Worm (Caenorhabditis elegans) whole organism, L4 larva: ENCODE measurements around the gene F14D2.8.

Source experiments
- F26F4.8 ChIP-seq: fragments of 200-800 bp; sonication (Bioruptor generic); conservative IDR thresholded peaks from 2 replicates; pipeline ENCODE4 v1.3.6; 2022; ENCODE audit warnings: missing genetic modification characterization, missing compliant biosample characterization
- F44E2.7 ChIP-seq: fragments of 200-800 bp; sonication (Bioruptor generic); IDR thresholded peaks from 2 replicates; pipeline ENCODE4 v2.1.2; 2022; ENCODE audit warnings: missing genetic modification characterization, missing compliant biosample characterization
- R02D3.7 ChIP-seq: fragments of 150-350 bp; sonication (generic microtip); optimal IDR thresholded peaks from 3 replicates; lab custom pipeline; 2014; ENCODE audit warnings: missing biosample characterization, missing genetic modification characterization
- T20F7.1 ChIP-seq: fragments of 200-800 bp; sonication (Bioruptor generic); optimal IDR thresholded peaks from 2 replicates; lab custom pipeline; 2018; ENCODE audit warnings: mild to moderate bottlenecking, missing genetic modification characterization, missing compliant biosample characterization
- Y48G9A.11 ChIP-seq: fragments of 200-800 bp; sonication (Bioruptor generic); IDR thresholded peaks from 2 replicates; pipeline ENCODE4 v1.3.6; 2022; ENCODE audit warnings: missing genetic modification reagents, missing genetic modification characterization, missing compliant biosample characterization
- ZK546.5 ChIP-seq, 2 experiments: sonication (generic microtip); optimal IDR thresholded peaks; 2 replicates each; lab custom pipeline; 2017; ENCODE audit warnings: missing biosample characterization in 2 of 2, missing genetic modification characterization in 2 of 2
- aha-1 ChIP-seq: fragments of 150-350 bp; peaks from one replicate; lab custom pipeline; 2014; ENCODE audit warnings: missing biosample characterization, missing genetic modification characterization
- aly-2 ChIP-seq: sonication (generic microtip); optimal IDR thresholded peaks from 2 replicates; lab custom pipeline; 2018; ENCODE audit warnings: missing biosample characterization, missing genetic modification characterization
- attf-4 ChIP-seq: sonication (generic microtip); optimal IDR thresholded peaks from 3 replicates; lab custom pipeline; 2017; ENCODE audit warnings: missing biosample characterization, missing genetic modification characterization
- ceh-32 ChIP-seq: sonication (generic microtip); optimal IDR thresholded peaks from 2 replicates; lab custom pipeline; 2016; ENCODE audit warnings: mild to moderate bottlenecking, missing genetic modification characterization, missing compliant biosample characterization; ENCODE audit not compliant: poor library complexity
- ceh-44 ChIP-seq: fragments of 200-800 bp; sonication (Bioruptor generic); IDR thresholded peaks from 2 replicates; pipeline ENCODE4 v1.3.6; 2022; ENCODE audit warnings: missing genetic modification reagents, missing genetic modification characterization, missing compliant biosample characterization
- ces-1 ChIP-seq: fragments of 150-350 bp; sonication (generic microtip); optimal IDR thresholded peaks from 4 replicates; lab custom pipeline; 2014; ENCODE audit warnings: missing biosample characterization, missing genetic modification reagents, missing genetic modification characterization
- daf-16 ChIP-seq, 3 experiments: sonication (generic microtip); optimal IDR thresholded peaks; 2 replicates each; lab custom pipeline; 2016 to 2017; ENCODE audit warnings: missing genetic modification characterization in 3 of 3, missing genetic modification reagents in 3 of 3, mild to moderate bottlenecking in 2 of 3, missing compliant biosample characterization in 2 of 3, missing biosample characterization in 1 of 3, moderate library complexity in 1 of 3
- dmd-6 ChIP-seq: fragments of 200-800 bp; sonication (Bioruptor generic); IDR thresholded peaks from 2 replicates; pipeline ENCODE4 v1.3.6; 2022; ENCODE audit warnings: missing genetic modification reagents, missing genetic modification characterization, missing compliant biosample characterization
- dmd-8 ChIP-seq: fragments of 200-800 bp; sonication (Bioruptor generic); IDR thresholded peaks from 2 replicates; pipeline ENCODE4 v1.3.6; 2022; ENCODE audit warnings: missing genetic modification characterization, missing compliant biosample characterization
- dpl-1 ChIP-seq: fragments of 150-350 bp; optimal IDR thresholded peaks from 2 replicates; lab custom pipeline; 2014; ENCODE audit warnings: missing biosample characterization, missing genetic modification reagents, missing genetic modification characterization
- dve-1 ChIP-seq: sonication (generic microtip); optimal IDR thresholded peaks from 2 replicates; lab custom pipeline; 2017; ENCODE audit warnings: antibody characterized with exemption, mild to moderate bottlenecking, missing genetic modification characterization, missing compliant biosample characterization; ENCODE audit not compliant: insufficient read depth
- hmg-1.1 ChIP-seq: fragments of 200-800 bp; sonication (Bioruptor generic); IDR thresholded peaks from 2 replicates; pipeline ENCODE4 v1.3.6; 2022; ENCODE audit warnings: missing genetic modification reagents, missing genetic modification characterization, missing compliant biosample characterization
- lim-7 ChIP-seq: fragments of 200-800 bp; sonication (Bioruptor generic); IDR thresholded peaks from 2 replicates; pipeline ENCODE4 v1.3.6; 2022; ENCODE audit warnings: missing genetic modification characterization, missing compliant biosample characterization
- lin-1 ChIP-seq: fragments of 200-800 bp; sonication (Bioruptor generic); IDR thresholded peaks from 2 replicates; pipeline ENCODE4 v1.3.6; 2022; ENCODE audit warnings: missing genetic modification reagents, missing genetic modification characterization, missing compliant biosample characterization
- lin-13 ChIP-seq: fragments of 150-350 bp; optimal IDR thresholded peaks from 2 replicates; lab custom pipeline; 2014; ENCODE audit warnings: missing biosample characterization, missing genetic modification reagents, missing genetic modification characterization
- mdt-29 ChIP-seq: fragments of 200-800 bp; sonication (Bioruptor generic); IDR thresholded peaks from 2 replicates; pipeline ENCODE4 v1.3.6; 2022; ENCODE audit warnings: missing genetic modification reagents, missing genetic modification characterization, missing compliant biosample characterization
- mxl-2 ChIP-seq: fragments of 200-800 bp; sonication (Bioruptor generic); conservative IDR thresholded peaks from 2 replicates; pipeline ENCODE4 v1.3.6; 2022; ENCODE audit warnings: missing genetic modification reagents, missing genetic modification characterization, missing compliant biosample characterization
- nhr-11 ChIP-seq: fragments of 150-350 bp; optimal IDR thresholded peaks from 2 replicates; lab custom pipeline; 2014; ENCODE audit warnings: missing biosample characterization, missing genetic modification characterization
- nhr-77 ChIP-seq: fragments of 150-350 bp; optimal IDR thresholded peaks from 2 replicates; lab custom pipeline; 2014; ENCODE audit warnings: missing biosample characterization, missing genetic modification characterization
- pqm-1 ChIP-seq: sonication (generic microtip); optimal IDR thresholded peaks from 2 replicates; lab custom pipeline; 2017; ENCODE audit warnings: missing biosample characterization, missing genetic modification characterization
- saeg-2 ChIP-seq: fragments of 200-800 bp; sonication (Bioruptor generic); IDR thresholded peaks from 2 replicates; pipeline ENCODE4 v1.3.6; 2022; ENCODE audit warnings: missing genetic modification reagents, missing genetic modification characterization, missing compliant biosample characterization
- set-16 ChIP-seq: fragments of 200-800 bp; sonication (Bioruptor generic); IDR thresholded peaks from 2 replicates; pipeline ENCODE4 v1.3.6; 2022; ENCODE audit warnings: missing genetic modification reagents, missing genetic modification characterization, missing compliant biosample characterization
- skn-1 ChIP-seq: fragments of 150-350 bp; optimal IDR thresholded peaks from 2 replicates; lab custom pipeline; 2014; ENCODE audit warnings: missing biosample characterization, missing genetic modification characterization
- spr-3 ChIP-seq: fragments of 200-800 bp; sonication (Bioruptor generic); optimal IDR thresholded peaks from 2 replicates; lab custom pipeline; 2018; ENCODE audit warnings: mild to moderate bottlenecking, missing genetic modification characterization, missing compliant biosample characterization
- tag-97 ChIP-seq: fragments of 200-800 bp; sonication (Bioruptor generic); IDR thresholded peaks from 2 replicates; pipeline ENCODE4 v1.3.6; 2022; ENCODE audit warnings: missing genetic modification characterization, missing compliant biosample characterization
- tra-1 ChIP-seq: fragments of 200-800 bp; sonication (Bioruptor generic); IDR thresholded peaks from 2 replicates; pipeline ENCODE4 v1.3.6; 2022; ENCODE audit warnings: missing genetic modification reagents, missing genetic modification characterization, missing compliant biosample characterization
- zfp-2 ChIP-seq: sonication (generic microtip); optimal IDR thresholded peaks from 2 replicates; lab custom pipeline; 2016; ENCODE audit warnings: mild to moderate bottlenecking, missing genetic modification characterization, missing compliant biosample characterization
- zip-11 ChIP-seq: fragments of 200-800 bp; sonication (Bioruptor generic); IDR thresholded peaks from 2 replicates; pipeline ENCODE4 v1.3.6; 2022; ENCODE audit warnings: missing genetic modification characterization, missing compliant biosample characterization

Gene F14D2.8

DNA sequence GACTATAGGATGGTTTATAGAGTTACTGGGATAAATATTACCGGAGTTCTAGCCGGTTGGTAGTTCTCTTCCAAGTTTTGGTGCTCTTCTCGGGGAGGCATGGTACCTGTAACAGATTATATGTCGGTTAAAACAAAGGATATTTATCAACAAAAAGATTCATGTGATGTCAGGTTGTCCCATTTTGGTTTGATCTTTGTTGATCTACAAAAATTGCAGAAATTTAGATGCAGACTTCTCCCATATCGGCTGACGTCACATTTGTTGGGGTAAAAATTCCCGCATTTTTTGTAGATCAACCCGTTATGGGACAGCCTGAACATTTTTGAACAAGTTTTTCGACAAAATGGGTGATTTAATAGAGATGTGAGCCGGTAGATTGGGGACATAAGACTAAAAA is 18.4 kb upstream of the F14D2.8 start, which contains the start of gene Y49F6C.7:
Y49F6C.7 (minus strand) TSS at position 101 of the 400 bp plus-strand sequence.
- TF ChIP-seq zfp-2 (tag; lab: Kevin White, UChicago) = no peak
- TF ChIP-seq T20F7.1 (GFP tag; lab: Kevin White, UChicago) = no peak
- TF ChIP-seq ZK546.5 (tag; optimal IDR thresholded peaks at IDR 0.05; lab: Kevin White, UChicago) = no peak

ce11 chrII:3367100-3367499 is 17.4 kb upstream of the F14D2.8 start, which contains the start of gene Y49F6C.6:
Y49F6C.6 (minus strand) TSS chrII:3367200.
- TF ChIP-seq daf-16 (GFP tag; optimal IDR thresholded peaks at IDR 0.05; lab: Kevin White, UChicago) = no peak
- TF ChIP-seq daf-16 (tag; optimal IDR thresholded peaks at IDR 0.05; lab: Kevin White, UChicago) = no peak
- no peak for TF ChIP-seq dve-1 (tag; lab: Kevin White, UChicago)
- no peak for TF ChIP-seq ceh-32 (tag; lab: Kevin White, UChicago)
- TF ChIP-seq skn-1 (tag; lab: Kevin White, UChicago) = no peak
- no peak for TF ChIP-seq dmd-6
- no peak for TF ChIP-seq hmg-1.1 (GFP tag; lab: Robert Waterston, UW)
- no peak for TF ChIP-seq lim-7
- TF ChIP-seq nhr-11 (tag; lab: Kevin White, UChicago) = no peak
- TF ChIP-seq set-16 (GFP tag; lab: Robert Waterston, UW) = no peak
- TF ChIP-seq nhr-77 = no peak
- TF ChIP-seq F44E2.7 (GFP tag; lab: Robert Waterston, UW) = no peak
- TF ChIP-seq mdt-29 = no peak
- no peak for TF ChIP-seq pqm-1 (tag; lab: Kevin White, UChicago)
- TF ChIP-seq attf-4 = no peak
- TF ChIP-seq, all 104 proteins: peak for 0

- TF ChIP-seq hmg-1.1 (GFP tag; lab: Robert Waterston, UW) (no peak), tag-97 (no peak), tra-1 (GFP tag; lab: Robert Waterston, UW) (no peak), saeg-2 (GFP tag; lab: Robert Waterston, UW) (no peak), Y48G9A.11 (GFP tag; lab: Robert Waterston, UW) (no peak), ceh-44 (no peak), lin-13 (GFP tag; lab: Kevin White, UChicago) (no peak), skn-1 (tag; lab: Kevin White, UChicago) (no peak), spr-3 (GFP tag; lab: Kevin White, UChicago) (no peak), attf-4 (no peak), mxl-2 (no peak), dmd-8 (GFP tag; lab: Robert Waterston, UW) (no peak), dpl-1 (GFP tag; lab: Kevin White, UChicago) (no peak), zfp-2 (tag; lab: Kevin White, UChicago) (no peak), zip-11 (GFP tag; lab: Robert Waterston, UW) (no peak), F26F4.8 (GFP tag; lab: Robert Waterston, UW) (no peak), ces-1 (GFP tag; lab: Kevin White, UChicago) (no peak), R02D3.7 (tag; lab: Kevin White, UChicago) (no peak), aly-2 (tag; lab: Kevin White, UChicago) (no peak)
These were observed 9.2 kb upstream of the F14D2.8 start, which contains the start of the genes lido-14 and bath-27 for ce11 chrII:3358834-3359233. lido-14 (plus strand) TSS chrII:3359134. bath-27 (plus strand) TSS chrII:3359139.

DNA sequence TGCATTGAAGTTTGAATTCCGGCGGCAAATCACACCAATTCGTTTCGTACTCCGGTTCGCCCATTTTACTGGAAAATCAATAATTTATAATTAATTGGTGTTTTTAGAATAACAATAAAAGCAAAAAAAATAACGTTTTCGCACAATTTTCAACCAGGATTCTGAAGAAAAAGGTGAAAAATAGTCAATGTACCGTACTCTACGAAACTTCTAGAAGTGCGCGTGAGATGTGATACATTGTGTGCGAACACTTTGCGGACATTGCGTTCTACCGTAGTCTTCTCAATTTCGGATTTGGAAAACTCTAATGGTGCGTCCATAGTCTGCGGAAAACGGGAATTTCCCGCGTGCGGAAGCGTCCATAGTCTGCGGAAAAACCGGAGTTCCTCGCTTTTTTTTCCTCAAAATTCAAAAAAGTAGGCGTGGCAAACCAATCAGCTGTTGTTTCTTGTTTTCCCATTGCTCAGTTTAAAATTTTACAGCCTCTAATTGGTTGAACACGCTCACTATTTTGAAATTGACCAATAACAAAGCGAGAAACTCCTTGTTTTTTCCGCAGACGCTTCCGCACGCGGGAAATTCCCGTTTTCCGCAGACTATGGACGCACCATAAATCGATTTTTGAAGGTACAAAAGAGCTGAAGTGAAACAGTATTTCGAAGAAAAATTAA is 1.6 kb downstream of the F14D2.8 start, which contains the start of the genes F14D2.14 and bath-29:
F14D2.14 (minus strand) TSS at position 51 of the 671 bp plus-strand sequence.
bath-29 (plus strand) TSS at position 621 of the 671 bp plus-strand sequence.
- no peak for TF ChIP-seq lin-1 (GFP tag; lab: Robert Waterston, UW)
- TF ChIP-seq aha-1 (tag; lab: Kevin White, UChicago) = peak; percentile 33
